Fruit fly (Drosophila melanogaster) whole organism, embryonic: ENCODE measurements around the gene Rpt4.
A peak's percentile ranks its signal among the peaks of the same experiment; 100 is the strongest.

Experiments
- Atf6 ChIP-seq: fragments of 200-800 bp; sonication (Bioruptor generic); IDR thresholded peaks from 2 replicates; pipeline ENCODE4 v1.3.6; 2022; ENCODE audit warnings: missing biosample characterization, missing genetic modification characterization
- CG10209 ChIP-seq: fragments of 200-800 bp; sonication (Bioruptor generic); optimal IDR thresholded peaks from 3 replicates; lab custom pipeline; 2017; ENCODE audit warnings: missing biosample characterization, mild to moderate bottlenecking, missing genetic modification characterization, missing genetic modification reagents
- CG10267 ChIP-seq: fragments of 200-800 bp; sonication (Bioruptor generic); optimal IDR thresholded peaks from 2 replicates; lab custom pipeline; 2018; ENCODE audit warnings: missing biosample characterization, mild to moderate bottlenecking, missing genetic modification characterization, moderate library complexity
- CG10543 ChIP-seq: fragments of 200-800 bp; sonication (Bioruptor generic); optimal IDR thresholded peaks from 3 replicates; lab custom pipeline; 2017; ENCODE audit warnings: missing biosample characterization, mild to moderate bottlenecking, missing genetic modification characterization, moderate library complexity
- CG11398 ChIP-seq: fragments of 200-800 bp; sonication (Bioruptor generic); optimal IDR thresholded peaks from 2 replicates; lab custom pipeline; 2016; ENCODE audit warnings: missing biosample characterization, missing genetic modification characterization
- CG12391 ChIP-seq: fragments of 200-800 bp; sonication (Bioruptor generic); optimal IDR thresholded peaks from 3 replicates; lab custom pipeline; 2018; ENCODE audit warnings: missing biosample characterization, mild to moderate bottlenecking, missing genetic modification characterization, moderate library complexity
- CG12769 ChIP-seq: fragments of 200-800 bp; sonication (Bioruptor generic); optimal IDR thresholded peaks from 2 replicates; lab custom pipeline; 2019; ENCODE audit warnings: missing biosample characterization, mild to moderate bottlenecking, missing genetic modification characterization, moderate library complexity
- CG14710 ChIP-seq: fragments of 200-800 bp; sonication (Bioruptor generic); optimal IDR thresholded peaks from 3 replicates; lab custom pipeline; 2019; ENCODE audit warnings: missing biosample characterization, mild to moderate bottlenecking, missing genetic modification characterization, moderate library complexity
- CG1832 ChIP-seq: fragments of 200-800 bp; sonication (Bioruptor generic); optimal IDR thresholded peaks from 2 replicates; lab custom pipeline; 2017; ENCODE audit warnings: missing biosample characterization, mild to moderate bottlenecking, missing genetic modification characterization, inconsistent platforms
- CG18764 ChIP-seq: fragments of 200-800 bp; sonication (Bioruptor generic); optimal IDR thresholded peaks from 3 replicates; lab custom pipeline; 2016; ENCODE audit warnings: missing biosample characterization, missing genetic modification characterization
- CG33213 ChIP-seq: fragments of 200-800 bp; sonication (Bioruptor generic); optimal IDR thresholded peaks from 3 replicates; lab custom pipeline; 2016; ENCODE audit warnings: missing biosample characterization, missing genetic modification characterization
- CG33557 ChIP-seq: fragments of 200-800 bp; sonication (Bioruptor generic); optimal IDR thresholded peaks from 2 replicates; lab custom pipeline; 2019; ENCODE audit warnings: missing biosample characterization, mild to moderate bottlenecking, missing genetic modification characterization, moderate library complexity
- CG3726 ChIP-seq: fragments of 200-800 bp; sonication (Bioruptor generic); IDR thresholded peaks from 3 replicates; pipeline ENCODE4, ENCODE4 v1.3.6; 2022; ENCODE audit warnings: missing biosample characterization, missing genetic modification characterization
- CG5180 ChIP-seq: fragments of 200-800 bp; sonication (Bioruptor generic); optimal IDR thresholded peaks from 3 replicates; lab custom pipeline; 2017; ENCODE audit warnings: missing biosample characterization, missing genetic modification characterization, mild to moderate bottlenecking, moderate library complexity, missing genetic modification reagents
- CG8359 ChIP-seq: fragments of 200-800 bp; sonication (Bioruptor generic); optimal IDR thresholded peaks from 2 replicates; lab custom pipeline; 2017; ENCODE audit warnings: missing biosample characterization, mild to moderate bottlenecking, missing genetic modification characterization, borderline replicate concordance
- CG8924 ChIP-seq: fragments of 200-800 bp; optimal IDR thresholded peaks from 3 replicates; lab custom pipeline; 2019; ENCODE audit warnings: missing biosample characterization, mild to moderate bottlenecking, missing genetic modification characterization, moderate library complexity
- CG9215 ChIP-seq: fragments of 200-800 bp; sonication (Bioruptor generic); IDR thresholded peaks from 2 replicates; pipeline ENCODE4 v1.3.6; 2022; ENCODE audit warnings: missing biosample characterization, missing genetic modification characterization
- CG9727 ChIP-seq: fragments of 200-800 bp; sonication (Bioruptor generic); optimal IDR thresholded peaks from 3 replicates; lab custom pipeline; 2017; ENCODE audit warnings: missing biosample characterization, mild to moderate bottlenecking, missing genetic modification characterization
- Dll ChIP-seq: fragments of 200-800 bp; sonication (Bioruptor generic); IDR thresholded peaks from 4 replicates; pipeline ENCODE4 v1.3.6; 2022; ENCODE audit warnings: missing biosample characterization, missing genetic modification characterization; ENCODE audit not compliant: partially characterized antibody
- Eip74EF ChIP-seq, 2 experiments: fragments of 200-800 bp in 1 of 2; fragments of >200 bp in 1 of 2; sonication (Bioruptor generic) in 1 of 2; optimal IDR thresholded peaks; 2 replicates each; lab custom pipeline; 2017 to 2019; ENCODE audit warnings: missing biosample characterization in 2 of 2, missing genetic modification characterization in 2 of 2, mild to moderate bottlenecking in 1 of 2, moderate library complexity in 1 of 2
- HLH4C ChIP-seq: fragments of 200-800 bp; sonication (Bioruptor generic); IDR thresholded peaks from 3 replicates; pipeline ENCODE4 v1.3.6; 2022; ENCODE audit warnings: missing biosample characterization, missing genetic modification characterization; ENCODE audit not compliant: partially characterized antibody
- Hand ChIP-seq: fragments of 200-800 bp; sonication (Bioruptor generic); optimal IDR thresholded peaks from 2 replicates; lab custom pipeline; 2017; ENCODE audit warnings: mild to moderate bottlenecking, missing biosample characterization, missing genetic modification reagents, missing genetic modification characterization
- Hr39 ChIP-seq: fragments of >200 bp; optimal IDR thresholded peaks from 2 replicates; lab custom pipeline; 2017
- Myb ChIP-seq: fragments of 200-800 bp; sonication (Bioruptor generic); optimal IDR thresholded peaks from 2 replicates; lab custom pipeline; 2016; ENCODE audit warnings: missing biosample characterization, missing genetic modification characterization
- NC2α ChIP-seq: fragments of 200-800 bp; sonication (Bioruptor generic); optimal IDR thresholded peaks from 2 replicates; lab custom pipeline; 2016; ENCODE audit warnings: missing biosample characterization, missing genetic modification characterization
- Sry-δ ChIP-seq: fragments of 200-800 bp; sonication (Bioruptor generic); optimal IDR thresholded peaks from 2 replicates; lab custom pipeline; 2016; ENCODE audit warnings: missing biosample characterization, missing genetic modification characterization
- Taf1 ChIP-seq: fragments of 200-800 bp; sonication (Bioruptor generic); IDR thresholded peaks from 2 replicates; pipeline ENCODE4 v1.3.6; 2022; ENCODE audit warnings: missing biosample characterization, missing genetic modification characterization
- Vsx1 ChIP-seq: fragments of 200-800 bp; sonication (Bioruptor generic); optimal IDR thresholded peaks from 2 replicates; lab custom pipeline; 2017; ENCODE audit warnings: missing biosample characterization, mild to moderate bottlenecking, missing genetic modification characterization, missing genetic modification reagents
- bbx ChIP-seq: fragments of 200-800 bp; sonication (Bioruptor generic); IDR thresholded peaks from 2 replicates; pipeline ENCODE4 v1.3.6; 2022; ENCODE audit warnings: missing biosample characterization, missing genetic modification characterization; ENCODE audit not compliant: partially characterized antibody
- bcd ChIP-seq: fragments of 200-800 bp; sonication (Bioruptor generic); optimal IDR thresholded peaks from 2 replicates; lab custom pipeline; 2017; ENCODE audit warnings: missing biosample characterization, mild to moderate bottlenecking, missing genetic modification characterization
- chinmo ChIP-seq: fragments of 200-800 bp; sonication (Bioruptor generic); IDR thresholded peaks from 4 replicates; pipeline ENCODE4 v1.3.6; 2022; ENCODE audit warnings: missing biosample characterization, missing genetic modification characterization; ENCODE audit not compliant: partially characterized antibody
- chn ChIP-seq: fragments of 200-800 bp; sonication (Bioruptor generic); optimal IDR thresholded peaks from 2 replicates; lab custom pipeline; 2016; ENCODE audit warnings: missing biosample characterization, missing genetic modification characterization
- gcm ChIP-seq: fragments of 200-800 bp; sonication (Bioruptor generic); optimal IDR thresholded peaks from 2 replicates; lab custom pipeline; 2019; ENCODE audit warnings: missing biosample characterization, mild to moderate bottlenecking, missing genetic modification characterization, moderate library complexity
- gcm2 ChIP-seq: fragments of 200-800 bp; sonication (Bioruptor generic); optimal IDR thresholded peaks from 2 replicates; lab custom pipeline; 2016; ENCODE audit warnings: missing biosample characterization, missing genetic modification characterization
- hb ChIP-seq: fragments of 200-800 bp; sonication (Bioruptor generic); IDR thresholded peaks from 3 replicates; pipeline ENCODE4 v1.3.6; 2022; ENCODE audit warnings: missing biosample characterization, missing genetic modification characterization; ENCODE audit not compliant: partially characterized antibody
- insv ChIP-seq, 2 experiments: fragments of 200-800 bp; sonication (Bioruptor generic); optimal IDR thresholded peaks; 3 replicates each; lab custom pipeline; 2016 to 2018; ENCODE audit warnings: missing biosample characterization in 2 of 2, missing genetic modification characterization in 2 of 2
- lilli ChIP-seq: fragments of 200-800 bp; sonication (Bioruptor generic); optimal IDR thresholded peaks from 3 replicates; lab custom pipeline; 2016; ENCODE audit warnings: missing biosample characterization, missing genetic modification characterization
- pzg ChIP-seq: fragments of 200-800 bp; sonication (Bioruptor generic); optimal IDR thresholded peaks from 3 replicates; lab custom pipeline; 2018; ENCODE audit warnings: missing biosample characterization, mild to moderate bottlenecking, missing genetic modification characterization, moderate library complexity
- repo ChIP-seq: fragments of 200-800 bp; sonication (Bioruptor generic); optimal IDR thresholded peaks from 2 replicates; lab custom pipeline; 2016; ENCODE audit warnings: missing biosample characterization, missing genetic modification characterization
- sens ChIP-seq: fragments of 200-800 bp; sonication (Bioruptor generic); peaks from one replicate; lab custom pipeline; 2016; ENCODE audit warnings: missing biosample characterization, missing genetic modification characterization
- sens-2 ChIP-seq: fragments of 200-800 bp; sonication (Bioruptor generic); IDR thresholded peaks from 2 replicates; pipeline ENCODE4 v1.3.6; 2022; ENCODE audit warnings: missing biosample characterization, missing genetic modification characterization
- seq ChIP-seq: fragments of 200-800 bp; sonication (Bioruptor generic); IDR thresholded peaks from 2 replicates; pipeline ENCODE4 v1.3.6; 2022; ENCODE audit warnings: missing biosample characterization, missing genetic modification characterization
- sim ChIP-seq: fragments of 200-800 bp; sonication (Bioruptor generic); IDR thresholded peaks from 2 replicates; pipeline ENCODE4 v1.3.6; 2022; ENCODE audit warnings: missing biosample characterization, missing genetic modification characterization
- sna ChIP-seq: fragments of 200-800 bp; sonication (Bioruptor generic); IDR thresholded peaks from 2 replicates; pipeline ENCODE4 v1.3.6; 2022; ENCODE audit warnings: missing biosample characterization, missing genetic modification characterization; ENCODE audit not compliant: partially characterized antibody
- tup ChIP-seq: fragments of 200-800 bp; sonication (Bioruptor generic); optimal IDR thresholded peaks from 2 replicates; lab custom pipeline; 2016; ENCODE audit warnings: missing biosample characterization, mild to moderate bottlenecking, missing genetic modification characterization, moderate library complexity
- unc-4 ChIP-seq: fragments of 200-800 bp; sonication (Bioruptor generic); IDR thresholded peaks from 2 replicates; pipeline ENCODE4 v1.3.6; 2022; ENCODE audit warnings: missing biosample characterization, missing genetic modification characterization; ENCODE audit not compliant: partially characterized antibody
- usp ChIP-seq: fragments of >200 bp; optimal IDR thresholded peaks from 2 replicates; lab custom pipeline; 2017; ENCODE audit warnings: missing biosample characterization, missing genetic modification characterization
- wdn ChIP-seq: fragments of 200-800 bp; sonication (Bioruptor generic); IDR thresholded peaks from 2 replicates; pipeline ENCODE4 v1.3.6; 2022; ENCODE audit warnings: missing biosample characterization, missing genetic modification characterization

The Rpt4 gene

DNA sequence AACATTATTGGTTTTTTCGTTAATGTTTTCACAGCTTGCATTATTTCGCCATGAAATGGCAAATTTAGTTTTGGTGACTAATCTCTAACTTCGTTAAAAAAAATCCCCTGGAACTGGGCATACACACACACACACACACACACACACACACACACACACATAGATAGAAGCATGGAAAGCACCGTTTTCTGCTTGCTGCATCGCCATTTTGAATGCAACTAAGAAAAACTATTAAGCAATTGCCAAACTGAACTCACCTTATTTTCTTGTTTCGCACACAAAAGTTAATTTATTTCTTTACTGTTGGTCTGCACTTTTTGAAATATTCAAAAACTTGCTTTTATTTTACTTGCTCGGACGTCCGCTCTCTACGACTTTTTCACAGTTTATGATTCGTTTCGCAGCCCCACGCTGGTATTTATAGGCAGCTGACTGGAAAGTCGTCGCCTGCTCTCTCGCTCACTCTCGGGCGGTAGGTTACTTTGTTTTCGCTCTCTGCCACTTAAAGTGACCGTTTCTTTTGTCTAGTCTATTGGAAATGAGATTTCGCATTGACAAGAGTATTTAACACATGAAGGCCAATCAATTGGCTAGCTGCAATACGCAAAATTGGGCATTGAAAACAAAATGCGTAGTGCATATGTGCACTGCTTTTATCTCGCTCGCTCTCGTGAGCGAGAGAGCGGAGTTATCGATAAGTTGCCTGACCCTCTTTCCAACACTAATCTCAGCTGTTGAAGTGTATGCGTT, 12.0 kb downstream of the Rpt4 start (continued):
- TF ChIP-seq lilli (GFP tag; lab: Kevin White, UChicago): peak; percentile 29
- no peak for TF ChIP-seq CG8359 (GFP tag; lab: Kevin White, UChicago)
- no peak for TF ChIP-seq gcm2
- no peak for TF ChIP-seq Vsx1 (GFP tag; lab: Kevin White, UChicago)
- TF ChIP-seq hb (GFP tag; lab: Robert Waterston, UW): no peak
- peak; percentile 21 for TF ChIP-seq CG10209
- TF ChIP-seq CG11398 (GFP tag; lab: Kevin White, UChicago): peak; percentile 46
- no peak for TF ChIP-seq Hr39
- TF ChIP-seq insv (GFP tag; optimal IDR thresholded peaks at IDR 0.05; lab: Kevin White, UChicago): peak in 1 of 2 experiments; percentile 49
- TF ChIP-seq sna (GFP tag; lab: Robert Waterston, UW): no peak
- peak; percentile 10 for TF ChIP-seq gcm (GFP tag; lab: Kevin White, UChicago)
- TF ChIP-seq CG9215 (GFP tag; lab: Robert Waterston, UW): no peak
- no peak for TF ChIP-seq seq (GFP tag; lab: Robert Waterston, UW)
- peak; percentile 6 for TF ChIP-seq CG12391 (tag; lab: Kevin White, UChicago)
- no peak for TF ChIP-seq CG33557 (GFP tag; lab: Kevin White, UChicago)
- TF ChIP-seq bbx (GFP tag; lab: Robert Waterston, UW): peak; percentile 37; the same call in 1 of the 2 replicates
- peak; percentile 34; the same call in 1 of the 2 replicates for TF ChIP-seq unc-4 (GFP tag; lab: Robert Waterston, UW)
- TF ChIP-seq repo: peak; percentile 14
- TF ChIP-seq CG9727 (GFP tag; lab: Kevin White, UChicago): peak; percentile 46
- TF ChIP-seq sim (GFP tag; lab: Robert Waterston, UW): no peak
- no peak for TF ChIP-seq Hand
- no peak for TF ChIP-seq tup (GFP tag; lab: Kevin White, UChicago)
- TF ChIP-seq CG12769 (tag; lab: Kevin White, UChicago): no peak
- no peak for TF ChIP-seq wdn (GFP tag; lab: Robert Waterston, UW)
- TF ChIP-seq HLH4C (GFP tag; lab: Robert Waterston, UW): 0 out of 3 replicates have a peak, but pooled peaks have one; percentile 43
- no peak for TF ChIP-seq Taf1 (GFP tag; lab: Robert Waterston, UW)
- no peak for TF ChIP-seq CG18764 (GFP tag; lab: Kevin White, UChicago)
- TF ChIP-seq Dll (GFP tag; lab: Robert Waterston, UW): peak; percentile 46; the same call in 2 of the 4 replicates
- TF ChIP-seq chn (GFP tag; lab: Kevin White, UChicago): peak; percentile 1
- TF ChIP-seq Eip74EF (GFP tag; optimal IDR thresholded peaks at IDR 0.05; lab: Kevin White, UChicago): no peak
- peak; percentile 38 for TF ChIP-seq Myb (GFP tag; lab: Kevin White, UChicago)
- no peak for TF ChIP-seq CG5180 (GFP tag; lab: Kevin White, UChicago)
- peak; percentile 43 for TF ChIP-seq pzg (GFP tag; lab: Kevin White, UChicago)
- TF ChIP-seq Sry-δ (GFP tag; lab: Kevin White, UChicago): peak; percentile 25
- TF ChIP-seq CG1832 (GFP tag; lab: Kevin White, UChicago): peak; percentile 87
- 0 out of 4 replicates have a peak, but pooled peaks have one; percentile 62 for TF ChIP-seq chinmo (GFP tag; lab: Robert Waterston, UW)
- TF ChIP-seq Atf6 (GFP tag; lab: Robert Waterston, UW): 0 out of 2 replicates have a peak, but pooled peaks have one; percentile 29
- TF ChIP-seq usp (GFP tag; lab: Kevin White, UChicago): no peak
- TF ChIP-seq CG8924 (tag; lab: Kevin White, UChicago): peak; percentile 26
- peak; percentile 38 for TF ChIP-seq CG33213 (GFP tag; lab: Kevin White, UChicago)
- peak; percentile 63 for TF ChIP-seq NC2α (GFP tag; lab: Kevin White, UChicago)
- TF ChIP-seq bcd: peak; percentile 12
- TF ChIP-seq CG10267 (tag; lab: Kevin White, UChicago): peak; percentile 94
- peak; percentile 58 for TF ChIP-seq CG10543 (GFP tag; lab: Kevin White, UChicago)
- TF ChIP-seq CG3726 (GFP tag; lab: Robert Waterston, UW): no peak
- peak; percentile 87 for TF ChIP-seq sens (GFP tag; lab: Kevin White, UChicago)
- peak; percentile 36 for TF ChIP-seq CG14710
- TF ChIP-seq sens-2 (GFP tag; lab: Robert Waterston, UW): no peak
